Worm (Caenorhabditis elegans) whole organism, L4 larva: ENCODE measurements around the gene F54D5.7.
A peak's percentile ranks its signal among the peaks of the same experiment; 100 is the strongest.

Experiments
- D1046.2 ChIP-seq: fragments of 200-800 bp; sonication (Bioruptor generic); IDR thresholded peaks from 2 replicates; pipeline ENCODE4 v1.3.6; 2022; ENCODE audit warnings: missing genetic modification characterization, missing compliant biosample characterization
- T20F7.1 ChIP-seq: fragments of 200-800 bp; sonication (Bioruptor generic); optimal IDR thresholded peaks from 2 replicates; lab custom pipeline; 2018; ENCODE audit warnings: mild to moderate bottlenecking, missing genetic modification characterization, missing compliant biosample characterization
- Y105C5A.15 ChIP-seq: fragments of 200-800 bp; sonication (Bioruptor generic); IDR thresholded peaks from 2 replicates; pipeline ENCODE4 v1.3.6; 2022; ENCODE audit warnings: missing genetic modification characterization, missing compliant biosample characterization
- Y48G9A.11 ChIP-seq: fragments of 200-800 bp; sonication (Bioruptor generic); IDR thresholded peaks from 2 replicates; pipeline ENCODE4 v1.3.6; 2022; ENCODE audit warnings: missing genetic modification reagents, missing genetic modification characterization, missing compliant biosample characterization
- Y75B8A.6 ChIP-seq: fragments of 200-800 bp; sonication (Bioruptor generic); IDR thresholded peaks from 2 replicates; pipeline ENCODE4 v1.3.6; 2022; ENCODE audit warnings: missing genetic modification reagents, missing genetic modification characterization, missing compliant biosample characterization
- ZK546.5 ChIP-seq, 2 experiments: sonication (generic microtip); optimal IDR thresholded peaks; 2 replicates each; lab custom pipeline; 2017; ENCODE audit warnings: missing biosample characterization in 2 of 2, missing genetic modification characterization in 2 of 2
- aly-2 ChIP-seq: sonication (generic microtip); optimal IDR thresholded peaks from 2 replicates; lab custom pipeline; 2018; ENCODE audit warnings: missing biosample characterization, missing genetic modification characterization
- ama-1 ChIP-seq: fragments of 150-350 bp; optimal IDR thresholded peaks from 2 replicates; lab custom pipeline; 2014; ENCODE audit warnings: inconsistent platforms, mixed read lengths
- arid-1 ChIP-seq: fragments of 200-800 bp; sonication (Bioruptor generic); conservative IDR thresholded peaks from 2 replicates; pipeline ENCODE4 v1.3.6; 2022; ENCODE audit warnings: missing genetic modification reagents, missing genetic modification characterization, missing compliant biosample characterization
- ceh-20 ChIP-seq: fragments of 200-800 bp; sonication (Bioruptor generic); IDR thresholded peaks from 2 replicates; pipeline ENCODE4 v1.3.6; 2022; ENCODE audit warnings: missing genetic modification reagents, missing genetic modification characterization, missing compliant biosample characterization
- ceh-28 ChIP-seq: fragments of 150-350 bp; optimal IDR thresholded peaks from 2 replicates; lab custom pipeline; 2014; ENCODE audit warnings: missing biosample characterization, missing genetic modification reagents, missing genetic modification characterization
- ces-1 ChIP-seq: fragments of 150-350 bp; sonication (generic microtip); optimal IDR thresholded peaks from 4 replicates; lab custom pipeline; 2014; ENCODE audit warnings: missing biosample characterization, missing genetic modification reagents, missing genetic modification characterization
- daf-12 ChIP-seq: fragments of 150-350 bp; optimal IDR thresholded peaks from 2 replicates; lab custom pipeline; 2014; ENCODE audit warnings: missing biosample characterization, missing genetic modification reagents, missing genetic modification characterization
- daf-16 ChIP-seq, 3 experiments: sonication (generic microtip); optimal IDR thresholded peaks; 2 replicates each; lab custom pipeline; 2016 to 2017; ENCODE audit warnings: missing genetic modification characterization in 3 of 3, missing genetic modification reagents in 3 of 3, mild to moderate bottlenecking in 2 of 3, missing compliant biosample characterization in 2 of 3, missing biosample characterization in 1 of 3, moderate library complexity in 1 of 3
- daf-19 ChIP-seq: fragments of 200-800 bp; sonication (Bioruptor generic); conservative IDR thresholded peaks from 2 replicates; pipeline ENCODE4 v1.3.6; 2022; ENCODE audit warnings: missing genetic modification characterization, missing compliant biosample characterization
- dpl-1 ChIP-seq: fragments of 150-350 bp; optimal IDR thresholded peaks from 2 replicates; lab custom pipeline; 2014; ENCODE audit warnings: missing biosample characterization, missing genetic modification reagents, missing genetic modification characterization
- duxl-1 ChIP-seq: sonication (generic microtip); optimal IDR thresholded peaks from 2 replicates; lab custom pipeline; 2016; ENCODE audit warnings: mild to moderate bottlenecking, missing genetic modification characterization, moderate library complexity, missing compliant biosample characterization; ENCODE audit not compliant: poor library complexity
- egl-43 ChIP-seq: fragments of 200-800 bp; sonication (Bioruptor generic); IDR thresholded peaks from 2 replicates; pipeline ENCODE4 v1.3.6; 2022; ENCODE audit warnings: missing genetic modification reagents, missing genetic modification characterization, missing compliant biosample characterization
- fkh-10 ChIP-seq: fragments of 150-350 bp; optimal IDR thresholded peaks from 2 replicates; lab custom pipeline; 2014; ENCODE audit warnings: missing biosample characterization, missing genetic modification reagents, missing genetic modification characterization
- fos-1 ChIP-seq: fragments of 150-350 bp; optimal IDR thresholded peaks from 2 replicates; lab custom pipeline; 2014; ENCODE audit warnings: missing biosample characterization, missing genetic modification characterization
- gei-8 ChIP-seq: fragments of 200-800 bp; sonication (Bioruptor generic); optimal IDR thresholded peaks from 2 replicates; lab custom pipeline; 2018; ENCODE audit warnings: mild to moderate bottlenecking, missing genetic modification characterization, missing compliant biosample characterization
- hlh-30 ChIP-seq: sonication (generic microtip); optimal IDR thresholded peaks from 2 replicates; lab custom pipeline; 2017; ENCODE audit warnings: antibody characterized with exemption, mild to moderate bottlenecking, missing genetic modification characterization, missing compliant biosample characterization; ENCODE audit not compliant: insufficient read depth
- lin-13 ChIP-seq: fragments of 150-350 bp; optimal IDR thresholded peaks from 2 replicates; lab custom pipeline; 2014; ENCODE audit warnings: missing biosample characterization, missing genetic modification reagents, missing genetic modification characterization
- lin-29 ChIP-seq: fragments of 200-800 bp; sonication (Bioruptor generic); IDR thresholded peaks from 2 replicates; pipeline ENCODE4 v1.3.6; 2022; ENCODE audit warnings: missing genetic modification reagents, missing genetic modification characterization, missing compliant biosample characterization
- lin-38 ChIP-seq: fragments of 200-800 bp; sonication (Bioruptor generic); IDR thresholded peaks from 2 replicates; pipeline ENCODE4 v1.3.6; 2022; ENCODE audit warnings: missing genetic modification reagents, missing genetic modification characterization, missing compliant biosample characterization
- lsy-2 ChIP-seq, 2 experiments: fragments of 150-350 bp in 1 of 2; sonication (generic microtip) in 1 of 2; optimal IDR thresholded peaks; 2 replicates each; lab custom pipeline; 2014 to 2017; ENCODE audit warnings: missing biosample characterization in 2 of 2, missing genetic modification characterization in 2 of 2
- madf-9 ChIP-seq: fragments of 200-800 bp; sonication (Bioruptor generic); conservative IDR thresholded peaks from 2 replicates; pipeline ENCODE4 v1.3.6; 2022; ENCODE audit warnings: missing genetic modification reagents, missing genetic modification characterization, missing compliant biosample characterization
- mdl-1 ChIP-seq, 2 experiments: fragments of 150-350 bp in 1 of 2; sonication (generic microtip) in 1 of 2; optimal IDR thresholded peaks; 2 replicates each; lab custom pipeline; 2014 to 2017; ENCODE audit warnings: missing biosample characterization in 2 of 2, missing genetic modification characterization in 2 of 2
- mep-1 ChIP-seq: fragments of 150-350 bp; sonication (generic microtip); optimal IDR thresholded peaks from 3 replicates; lab custom pipeline; 2014; ENCODE audit warnings: missing biosample characterization, missing genetic modification characterization
- mes-2 ChIP-seq: sonication (generic microtip); optimal IDR thresholded peaks from 2 replicates; lab custom pipeline; 2016; ENCODE audit warnings: missing genotype, mild to moderate bottlenecking, missing genetic modification characterization, missing compliant biosample characterization; ENCODE audit not compliant: poor library complexity, severe bottlenecking
- nhr-10 ChIP-seq: fragments of 150-350 bp; optimal IDR thresholded peaks from 2 replicates; lab custom pipeline; 2014; ENCODE audit warnings: missing biosample characterization, missing genetic modification characterization
- nhr-11 ChIP-seq: fragments of 150-350 bp; optimal IDR thresholded peaks from 2 replicates; lab custom pipeline; 2014; ENCODE audit warnings: missing biosample characterization, missing genetic modification characterization
- nhr-111 ChIP-seq: fragments of 200-800 bp; sonication (Bioruptor generic); optimal IDR thresholded peaks from 2 replicates; lab custom pipeline; 2018; ENCODE audit warnings: mild to moderate bottlenecking, missing genetic modification characterization, missing compliant biosample characterization
- nhr-28 ChIP-seq: fragments of 150-350 bp; optimal IDR thresholded peaks from 2 replicates; lab custom pipeline; 2014; ENCODE audit warnings: missing biosample characterization, missing genetic modification characterization
- nhr-6 ChIP-seq: fragments of 150-350 bp; optimal IDR thresholded peaks from 2 replicates; lab custom pipeline; 2014; ENCODE audit warnings: missing biosample characterization, missing genetic modification characterization
- nhr-76 ChIP-seq: fragments of 150-350 bp; optimal IDR thresholded peaks from 2 replicates; lab custom pipeline; 2014; ENCODE audit warnings: missing biosample characterization, missing genetic modification characterization
- pqm-1 ChIP-seq: sonication (generic microtip); optimal IDR thresholded peaks from 2 replicates; lab custom pipeline; 2017; ENCODE audit warnings: missing biosample characterization, missing genetic modification characterization
- set-16 ChIP-seq: fragments of 200-800 bp; sonication (Bioruptor generic); IDR thresholded peaks from 2 replicates; pipeline ENCODE4 v1.3.6; 2022; ENCODE audit warnings: missing genetic modification reagents, missing genetic modification characterization, missing compliant biosample characterization
- skn-1 ChIP-seq: fragments of 150-350 bp; optimal IDR thresholded peaks from 2 replicates; lab custom pipeline; 2014; ENCODE audit warnings: missing biosample characterization, missing genetic modification characterization
- tra-1 ChIP-seq: fragments of 200-800 bp; sonication (Bioruptor generic); IDR thresholded peaks from 2 replicates; pipeline ENCODE4 v1.3.6; 2022; ENCODE audit warnings: missing genetic modification reagents, missing genetic modification characterization, missing compliant biosample characterization
- zag-1 ChIP-seq: fragments of 150-350 bp; optimal IDR thresholded peaks from 2 replicates; lab custom pipeline; 2014; ENCODE audit warnings: missing biosample characterization, missing genetic modification characterization
- zfp-2 ChIP-seq: sonication (generic microtip); optimal IDR thresholded peaks from 2 replicates; lab custom pipeline; 2016; ENCODE audit warnings: mild to moderate bottlenecking, missing genetic modification characterization, missing compliant biosample characterization
- zfp-3 ChIP-seq: fragments of 200-800 bp; sonication (Bioruptor generic); conservative IDR thresholded peaks from 2 replicates; pipeline ENCODE4 v1.3.6; 2022; ENCODE audit warnings: missing genetic modification reagents, missing genetic modification characterization, missing compliant biosample characterization
- zip-2 ChIP-seq: fragments of 150-350 bp; optimal IDR thresholded peaks from 2 replicates; lab custom pipeline; 2014; ENCODE audit warnings: missing biosample characterization, missing genetic modification characterization

Gene F54D5.7

ce11 chrII:11542385-11542784 is 4.9 kb upstream of the F54D5.7 start, which contains the start of gene gtf-2E2:
Gene gtf-2E2, minus strand, starts transcription at chrII:11542495.
- peak; percentile 18; the same call in 1 of the 2 replicates for TF ChIP-seq lin-38 (GFP tag; lab: Robert Waterston, UW)
- no peak for TF ChIP-seq ZK546.5 (tag; optimal IDR thresholded peaks at IDR 0.05; lab: Kevin White, UChicago)
- TF ChIP-seq fkh-10 (GFP tag; lab: Kevin White, UChicago), result no peak
- no peak for TF ChIP-seq aly-2 (tag; lab: Kevin White, UChicago)
- TF ChIP-seq T20F7.1 (GFP tag; lab: Kevin White, UChicago), result no peak
- peak; percentile 6 for TF ChIP-seq hlh-30 (tag; lab: Kevin White, UChicago)
- TF ChIP-seq skn-1 (tag; lab: Kevin White, UChicago), result no peak
- TF ChIP-seq lin-13, result peak; percentile 51
- no peak for TF ChIP-seq fos-1
- TF ChIP-seq D1046.2 (GFP tag; lab: Robert Waterston, UW), result no peak
- no peak for TF ChIP-seq daf-16 (GFP tag; optimal IDR thresholded peaks at IDR 0.05; lab: Kevin White, UChicago)
- TF ChIP-seq daf-16 (tag; optimal IDR thresholded peaks at IDR 0.05; lab: Kevin White, UChicago), result peak; percentile 68
- peak; percentile 20 for TF ChIP-seq mep-1 (tag; lab: Kevin White, UChicago)
- TF ChIP-seq zfp-3 (GFP tag; lab: Robert Waterston, UW), result no peak
- TF ChIP-seq nhr-10, result no peak
- TF ChIP-seq daf-12, result no peak
- TF ChIP-seq nhr-11 (tag; lab: Kevin White, UChicago), result no peak
- no peak for TF ChIP-seq daf-19 (GFP tag; lab: Robert Waterston, UW)
- no peak for TF ChIP-seq pqm-1 (tag; lab: Kevin White, UChicago)
- TF ChIP-seq nhr-28 (tag; lab: Kevin White, UChicago), result peak; percentile 11
- no peak for TF ChIP-seq Y105C5A.15
- no peak for TF ChIP-seq ces-1
- peak; percentile 42; the same call in 1 of the 2 replicates for TF ChIP-seq arid-1 (GFP tag; lab: Robert Waterston, UW)
- peak; percentile 82 for TF ChIP-seq mes-2 (tag; lab: Kevin White, UChicago)
- TF ChIP-seq ama-1 (lab: Kevin White, UChicago), result peak; percentile 32
- TF ChIP-seq zip-2, result no peak
- TF ChIP-seq tra-1, result no peak
- no peak for TF ChIP-seq nhr-76 (tag; lab: Kevin White, UChicago)
- no peak for TF ChIP-seq duxl-1
- no peak for TF ChIP-seq egl-43 (GFP tag; lab: Robert Waterston, UW)
- TF ChIP-seq gei-8 (GFP tag; lab: Kevin White, UChicago), result no peak
- peak; percentile 3 for TF ChIP-seq nhr-6 (tag; lab: Kevin White, UChicago)
- TF ChIP-seq ceh-28 (tag; lab: Kevin White, UChicago), result peak; percentile 47
- TF ChIP-seq mdl-1 (tag; optimal IDR thresholded peaks at IDR 0.05; lab: Kevin White, UChicago), result no peak
- no peak for TF ChIP-seq zag-1 (tag; lab: Kevin White, UChicago)
- peak; percentile 34 for TF ChIP-seq dpl-1 (GFP tag; lab: Kevin White, UChicago)
- TF ChIP-seq lin-29 (GFP tag; lab: Robert Waterston, UW), result no peak
- peak in 1 of 2 experiments; percentile 61 for TF ChIP-seq lsy-2 (tag; optimal IDR thresholded peaks at IDR 0.05; lab: Kevin White, UChicago)

DNA sequence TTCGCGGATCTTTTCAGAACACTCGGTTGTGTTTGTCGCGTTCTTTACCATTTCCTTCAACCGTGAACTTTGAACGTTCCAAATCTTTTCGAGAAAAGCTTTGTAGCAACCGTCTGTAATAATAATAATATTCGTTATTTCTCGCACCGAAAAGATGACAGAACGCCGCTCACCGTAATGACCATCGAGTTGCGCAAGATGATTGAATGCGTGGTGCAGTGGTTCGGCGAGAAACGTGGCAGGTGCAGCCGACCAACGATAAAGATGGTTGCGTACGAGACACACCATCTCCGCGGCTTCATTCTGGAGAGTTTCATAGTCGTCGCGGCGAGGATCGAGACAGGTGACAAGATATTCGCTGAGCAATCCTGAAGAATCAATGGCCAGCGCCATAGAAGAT is 4.4 kb upstream of the F54D5.7 start:
- TF ChIP-seq Y48G9A.11 (no peak), zfp-2 (tag; lab: Kevin White, UChicago) (no peak), madf-9 (no peak), dpl-1 (GFP tag; lab: Kevin White, UChicago) (no peak), ZK546.5 (tag; optimal IDR thresholded peaks at IDR 0.05; lab: Kevin White, UChicago) (no peak), ceh-20 (GFP tag; lab: Robert Waterston, UW) (no peak), Y75B8A.6 (no peak), set-16 (GFP tag; lab: Robert Waterston, UW) (no peak; the same call in 1 of the 2 replicates), daf-16 (GFP tag; optimal IDR thresholded peaks at IDR 0.05; lab: Kevin White, UChicago) (no peak), daf-16 (tag; optimal IDR thresholded peaks at IDR 0.05; lab: Kevin White, UChicago) (no peak), nhr-111 (GFP tag; lab: Kevin White, UChicago) (no peak)
